Worm (Caenorhabditis elegans) whole organism, young adult: Measurements from ENCODE around the gene elb-1.

Experiments
- F23B12.7 ChIP-seq: sonication (generic microtip); optimal IDR thresholded peaks from 2 replicates; lab custom pipeline; 2017; ENCODE audit warnings: missing genetic modification characterization, mild to moderate bottlenecking, missing compliant biosample characterization, antibody characterized with exemption, moderate library complexity; ENCODE audit not compliant: insufficient read depth
- madf-3 ChIP-seq: fragments of 200-800 bp; sonication (Bioruptor generic); IDR thresholded peaks from 2 replicates; pipeline ENCODE4 v1.3.6; 2022; ENCODE audit warnings: missing genetic modification reagents, missing genetic modification characterization, missing compliant biosample characterization
- madf-8 ChIP-seq: fragments of 200-800 bp; sonication (Bioruptor generic); conservative IDR thresholded peaks from 2 replicates; pipeline ENCODE4 v1.3.6; 2022; ENCODE audit warnings: missing genetic modification reagents, missing genetic modification characterization, missing compliant biosample characterization
- tlf-1 ChIP-seq: fragments of 200-800 bp; sonication (Bioruptor generic); optimal IDR thresholded peaks from 2 replicates; lab custom pipeline; 2018; ENCODE audit warnings: mild to moderate bottlenecking, missing genetic modification characterization, missing compliant biosample characterization

- TF ChIP-seq madf-8 (no peak), F23B12.7 (tag; lab: Kevin White, UChicago) (no peak), madf-3 (GFP tag; lab: Robert Waterston, UW) (no peak), tlf-1 (GFP tag; lab: Kevin White, UChicago) (no peak)
These were observed 38.6 kb upstream of the elb-1 start for ce11 chrIII:11757892-11758291.
